Worm (Caenorhabditis elegans): ENCODE measurements around the gene T15B12.2.

T15B12.2 gene

DNA sequence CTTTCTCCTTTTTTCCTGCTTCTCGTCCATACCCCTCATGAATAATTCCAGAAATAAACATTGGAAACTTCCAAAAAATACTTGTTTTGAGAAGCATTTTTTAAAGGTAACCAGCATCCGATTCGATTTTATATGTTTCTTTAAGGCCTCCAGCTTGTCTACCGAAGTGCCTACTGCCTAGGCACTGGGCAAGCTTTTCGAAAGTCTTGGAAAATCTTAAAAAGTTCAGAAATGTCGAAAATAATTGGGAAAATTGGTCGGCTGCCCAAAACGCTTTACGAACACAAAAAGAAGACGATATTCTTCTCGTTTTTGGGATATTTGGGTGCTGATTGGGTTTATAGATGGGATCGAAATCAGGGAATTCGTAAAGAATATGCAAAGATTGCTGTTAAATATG, 20.0 kb upstream of the T15B12.2 start, which contains the start of gene F52C9.3 (continued):
- TF ChIP-seq F52B5.7 (tag; optimal IDR thresholded peaks at IDR 0.05), result no peak
- TF ChIP-seq tbp1 (GFP tag; optimal IDR thresholded peaks at IDR 0.05), result peak; percentile 23
- TF ChIP-seq lir-1 (GFP tag; conservative IDR thresholded peaks at IDR 0.05), result no peak
- TF ChIP-seq dpl-1 (GFP tag; optimal IDR thresholded peaks at IDR 0.05), result no peak
- TF ChIP-seq tlf-1 (GFP tag; optimal IDR thresholded peaks at IDR 0.05), result peak; percentile 41
- no peak for TF ChIP-seq ceh-79 (tag; optimal IDR thresholded peaks at IDR 0.05)
- 0 out of 2 replicates have a peak, but pooled peaks have one; percentile 36 for TF ChIP-seq nfyb-1 (GFP tag; IDR thresholded peaks at IDR 0.05)
- TF ChIP-seq nhr-90 (tag; optimal IDR thresholded peaks at IDR 0.05), result no peak
- TF ChIP-seq aptf-3 (GFP tag; IDR thresholded peaks at IDR 0.05), result no peak
- TF ChIP-seq zfh-2 (GFP tag; conservative IDR thresholded peaks at IDR 0.05), result no peak
- TF ChIP-seq cebp-2 (GFP tag; IDR thresholded peaks at IDR 0.05), result no peak
- TF ChIP-seq F39B2.1 (GFP tag; IDR thresholded peaks at IDR 0.05), result no peak
- no peak for TF ChIP-seq attf-6 (GFP tag; IDR thresholded peaks at IDR 0.05)
- no peak for TF ChIP-seq atf-7 (tag; optimal IDR thresholded peaks at IDR 0.05)
- no peak for TF ChIP-seq B0261.1 (tag; optimal IDR thresholded peaks at IDR 0.05)
- no peak for TF ChIP-seq rpc-1 (optimal IDR thresholded peaks at IDR 0.05)
- no peak for TF ChIP-seq rpc-1 (tag; optimal IDR thresholded peaks at IDR 0.05)
- no peak for TF ChIP-seq repo-1 (tag; optimal IDR thresholded peaks at IDR 0.05)
- TF ChIP-seq hmg-20 (GFP tag; IDR thresholded peaks at IDR 0.05), result no peak
- peak; percentile 5 for TF ChIP-seq attf-5 (GFP tag; optimal IDR thresholded peaks at IDR 0.05)
- 0 out of 2 replicates have a peak, but pooled peaks have one; percentile 21 for TF ChIP-seq pbrm-1 (GFP tag; IDR thresholded peaks at IDR 0.05)
- TF ChIP-seq somi-1 (GFP tag; optimal IDR thresholded peaks at IDR 0.05), result no peak
- TF ChIP-seq efl-1 (GFP tag; optimal IDR thresholded peaks at IDR 0.05), result no peak
- TF ChIP-seq lsl-1 (GFP tag; optimal IDR thresholded peaks at IDR 0.05), result no peak
- TF ChIP-seq madf-6 (GFP tag; IDR thresholded peaks at IDR 0.05), result 0 out of 2 replicates have a peak, but pooled peaks have one; percentile 29
- TF ChIP-seq ama-1 (optimal IDR thresholded peaks at IDR 0.05), result no peak
- TF ChIP-seq ama-1 (GFP tag; optimal IDR thresholded peaks at IDR 0.05), result no peak

DNA sequence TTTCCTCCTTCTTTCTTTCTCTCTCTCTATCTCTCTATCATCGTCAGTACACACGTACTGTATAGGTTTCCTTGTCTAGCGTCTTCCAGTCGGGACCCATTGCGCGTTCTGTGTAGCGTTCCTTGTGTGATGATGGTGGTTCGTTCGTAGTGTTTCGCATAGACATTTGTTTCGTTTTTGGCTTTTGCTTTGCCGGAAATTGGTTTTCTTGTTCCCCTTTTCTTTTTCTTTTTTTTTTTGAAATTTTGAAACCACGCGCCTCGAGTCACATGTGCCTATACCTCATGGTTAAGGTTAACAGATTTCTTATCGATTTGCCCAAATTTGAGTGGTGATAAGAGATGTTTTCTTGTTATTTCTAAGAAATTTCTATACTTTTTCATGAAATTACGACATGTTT, 16.9 kb upstream of the T15B12.2 start:
- TF ChIP-seq sea-2 (GFP tag; IDR thresholded peaks at IDR 0.05), result no peak
- no peak for TF ChIP-seq gei-17 (GFP tag; optimal IDR thresholded peaks at IDR 0.05)
- peak; percentile 8 for TF ChIP-seq nhr-80 (tag; optimal IDR thresholded peaks at IDR 0.05)
- no peak for TF ChIP-seq cebp-1 (GFP tag; IDR thresholded peaks at IDR 0.05)
- peak; percentile 17 for TF ChIP-seq cebp-1 (tag; optimal IDR thresholded peaks at IDR 0.05)

DNA sequence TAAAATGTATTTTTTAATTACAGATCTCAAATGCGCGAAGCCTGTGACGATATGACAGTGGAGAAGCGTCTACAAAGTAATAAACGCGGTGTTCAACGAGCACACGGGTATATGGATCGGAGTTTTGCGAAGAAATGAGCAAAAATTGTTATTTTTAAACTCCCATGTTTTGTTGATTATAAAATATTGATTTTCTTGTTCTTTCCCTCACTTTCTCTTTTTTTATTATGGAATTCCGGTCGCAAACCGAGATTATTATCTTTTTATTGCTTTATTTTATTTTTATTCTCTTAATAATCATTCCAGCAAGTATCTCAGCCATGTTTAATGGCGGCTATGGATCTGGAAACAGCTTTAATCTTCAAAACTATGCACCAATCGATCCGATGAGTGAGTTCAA, 9.3 kb upstream of the T15B12.2 start, which contains the start of gene pqe-1:
pqe-1 (plus strand) TSS at position 301 of the 400 bp plus-strand sequence.
- TF ChIP-seq Y53G8AR.9 (GFP tag; conservative IDR thresholded peaks at IDR 0.05) (no peak), ceh-40 (GFP tag; IDR thresholded peaks at IDR 0.05) (no peak), Y79H2A.3 (GFP tag; conservative IDR thresholded peaks at IDR 0.05) (no peak), F57A8.1 (GFP tag; optimal IDR thresholded peaks at IDR 0.05) (no peak), nfyb-1 (GFP tag; IDR thresholded peaks at IDR 0.05) (no peak), madf-3 (GFP tag; IDR thresholded peaks at IDR 0.05) (no peak), ccch-3 (GFP tag; optimal IDR thresholded peaks at IDR 0.05) (no peak), rpc-1 (optimal IDR thresholded peaks at IDR 0.05) (no peak), rpc-1 (tag; optimal IDR thresholded peaks at IDR 0.05) (no peak), hsf-1 (GFP tag; IDR thresholded peaks at IDR 0.05) (no peak), F23B12.7 (tag; optimal IDR thresholded peaks at IDR 0.05; ENCODE audit: insufficient read depth) (no peak), ceh-100 (GFP tag; IDR thresholded peaks at IDR 0.05) (no peak)
